Worm (Caenorhabditis elegans) whole organism, L4 larva: Measurements from ENCODE around the gene ZK721.4.

ENCODE experiments used
- F37D6.2 ChIP-seq: sonication (generic microtip); optimal IDR thresholded peaks from 2 replicates; lab custom pipeline; 2016; ENCODE audit warnings: mild to moderate bottlenecking, missing genetic modification characterization, missing compliant biosample characterization
- F49E8.2 ChIP-seq: sonication (generic microtip); optimal IDR thresholded peaks from 2 replicates; lab custom pipeline; 2016; ENCODE audit warnings: missing compliant biosample characterization, mild to moderate bottlenecking, missing genetic modification characterization, borderline replicate concordance
- T20F7.1 ChIP-seq: fragments of 200-800 bp; sonication (Bioruptor generic); optimal IDR thresholded peaks from 2 replicates; lab custom pipeline; 2018; ENCODE audit warnings: mild to moderate bottlenecking, missing genetic modification characterization, missing compliant biosample characterization
- Y5F2A.4 ChIP-seq: fragments of 200-800 bp; sonication (Bioruptor generic); optimal IDR thresholded peaks from 2 replicates; lab custom pipeline; 2018; ENCODE audit warnings: mild to moderate bottlenecking, missing genetic modification characterization, missing compliant biosample characterization
- aha-1 ChIP-seq: fragments of 150-350 bp; peaks from one replicate; lab custom pipeline; 2014; ENCODE audit warnings: missing biosample characterization, missing genetic modification characterization
- ama-1 ChIP-seq: fragments of 150-350 bp; optimal IDR thresholded peaks from 2 replicates; lab custom pipeline; 2014; ENCODE audit warnings: inconsistent platforms, mixed read lengths
- arid-1 ChIP-seq: fragments of 200-800 bp; sonication (Bioruptor generic); conservative IDR thresholded peaks from 2 replicates; pipeline ENCODE4 v1.3.6; 2022; ENCODE audit warnings: missing genetic modification reagents, missing genetic modification characterization, missing compliant biosample characterization
- ceh-20 ChIP-seq: fragments of 200-800 bp; sonication (Bioruptor generic); IDR thresholded peaks from 2 replicates; pipeline ENCODE4 v1.3.6; 2022; ENCODE audit warnings: missing genetic modification reagents, missing genetic modification characterization, missing compliant biosample characterization
- ceh-28 ChIP-seq: fragments of 150-350 bp; optimal IDR thresholded peaks from 2 replicates; lab custom pipeline; 2014; ENCODE audit warnings: missing biosample characterization, missing genetic modification reagents, missing genetic modification characterization
- ceh-32 ChIP-seq: sonication (generic microtip); optimal IDR thresholded peaks from 2 replicates; lab custom pipeline; 2016; ENCODE audit warnings: mild to moderate bottlenecking, missing genetic modification characterization, missing compliant biosample characterization; ENCODE audit not compliant: poor library complexity
- ceh-44 ChIP-seq: fragments of 200-800 bp; sonication (Bioruptor generic); IDR thresholded peaks from 2 replicates; pipeline ENCODE4 v1.3.6; 2022; ENCODE audit warnings: missing genetic modification reagents, missing genetic modification characterization, missing compliant biosample characterization
- ces-1 ChIP-seq: fragments of 150-350 bp; sonication (generic microtip); optimal IDR thresholded peaks from 4 replicates; lab custom pipeline; 2014; ENCODE audit warnings: missing biosample characterization, missing genetic modification reagents, missing genetic modification characterization
- ctbp-1 ChIP-seq: fragments of 200-800 bp; sonication (Bioruptor generic); IDR thresholded peaks from 2 replicates; pipeline ENCODE4 v1.3.6; 2022; ENCODE audit warnings: missing genetic modification reagents, missing genetic modification characterization, missing compliant biosample characterization
- dmd-9 ChIP-seq: fragments of 200-800 bp; sonication (Bioruptor generic); IDR thresholded peaks from 2 replicates; pipeline ENCODE4 v1.3.6; 2022; ENCODE audit warnings: missing genetic modification reagents, missing genetic modification characterization, missing compliant biosample characterization
- egl-27 ChIP-seq: sonication (generic microtip); optimal IDR thresholded peaks from 3 replicates; lab custom pipeline; 2017; ENCODE audit warnings: missing biosample characterization, missing genetic modification reagents, missing genetic modification characterization
- egl-43 ChIP-seq: fragments of 200-800 bp; sonication (Bioruptor generic); IDR thresholded peaks from 2 replicates; pipeline ENCODE4 v1.3.6; 2022; ENCODE audit warnings: missing genetic modification reagents, missing genetic modification characterization, missing compliant biosample characterization
- hlh-11 ChIP-seq: fragments of 200-800 bp; sonication (Bioruptor generic); optimal IDR thresholded peaks from 2 replicates; lab custom pipeline; 2018; ENCODE audit warnings: mild to moderate bottlenecking, missing genetic modification characterization, missing compliant biosample characterization
- hlh-30 ChIP-seq: sonication (generic microtip); optimal IDR thresholded peaks from 2 replicates; lab custom pipeline; 2017; ENCODE audit warnings: antibody characterized with exemption, mild to moderate bottlenecking, missing genetic modification characterization, missing compliant biosample characterization; ENCODE audit not compliant: insufficient read depth
- hmg-1.1 ChIP-seq: fragments of 200-800 bp; sonication (Bioruptor generic); IDR thresholded peaks from 2 replicates; pipeline ENCODE4 v1.3.6; 2022; ENCODE audit warnings: missing genetic modification reagents, missing genetic modification characterization, missing compliant biosample characterization
- jun-1 ChIP-seq: fragments of 150-350 bp; optimal IDR thresholded peaks from 2 replicates; lab custom pipeline; 2014; ENCODE audit warnings: missing biosample characterization, missing genetic modification reagents, missing genetic modification characterization
- lin-15B ChIP-seq: fragments of 150-350 bp; sonication (generic microtip); optimal IDR thresholded peaks from 3 replicates; lab custom pipeline; 2014; ENCODE audit warnings: missing biosample characterization, missing genetic modification characterization
- lin-39 ChIP-seq: fragments of 150-350 bp; optimal IDR thresholded peaks from 2 replicates; lab custom pipeline; 2014; ENCODE audit warnings: missing biosample characterization, missing genetic modification reagents, missing genetic modification characterization
- lir-3 ChIP-seq: sonication (generic microtip); optimal IDR thresholded peaks from 2 replicates; lab custom pipeline; 2016; ENCODE audit warnings: mild to moderate bottlenecking, missing genetic modification characterization, missing compliant biosample characterization
- lsy-2 ChIP-seq, 2 experiments: fragments of 150-350 bp in 1 of 2; sonication (generic microtip) in 1 of 2; optimal IDR thresholded peaks; 2 replicates each; lab custom pipeline; 2014 to 2017; ENCODE audit warnings: missing biosample characterization in 2 of 2, missing genetic modification characterization in 2 of 2
- madf-5 ChIP-seq, 2 experiments: fragments of 200-800 bp; sonication (Bioruptor generic); IDR thresholded peaks; 2 replicates each; pipeline ENCODE4 v1.3.6; 2022; ENCODE audit warnings: missing compliant biosample characterization in 2 of 2, missing genetic modification characterization in 2 of 2
- mdl-1 ChIP-seq, 2 experiments: fragments of 150-350 bp in 1 of 2; sonication (generic microtip) in 1 of 2; optimal IDR thresholded peaks; 2 replicates each; lab custom pipeline; 2014 to 2017; ENCODE audit warnings: missing biosample characterization in 2 of 2, missing genetic modification characterization in 2 of 2
- mes-2 ChIP-seq: sonication (generic microtip); optimal IDR thresholded peaks from 2 replicates; lab custom pipeline; 2016; ENCODE audit warnings: missing genotype, mild to moderate bottlenecking, missing genetic modification characterization, missing compliant biosample characterization; ENCODE audit not compliant: poor library complexity, severe bottlenecking
- nhr-11 ChIP-seq: fragments of 150-350 bp; optimal IDR thresholded peaks from 2 replicates; lab custom pipeline; 2014; ENCODE audit warnings: missing biosample characterization, missing genetic modification characterization
- nhr-111 ChIP-seq: fragments of 200-800 bp; sonication (Bioruptor generic); optimal IDR thresholded peaks from 2 replicates; lab custom pipeline; 2018; ENCODE audit warnings: mild to moderate bottlenecking, missing genetic modification characterization, missing compliant biosample characterization
- nhr-237 ChIP-seq: sonication (generic microtip); optimal IDR thresholded peaks from 2 replicates; lab custom pipeline; 2017; ENCODE audit warnings: missing biosample characterization, missing genetic modification characterization
- nhr-25 ChIP-seq: sonication (generic microtip); optimal IDR thresholded peaks from 2 replicates; lab custom pipeline; 2017; ENCODE audit warnings: missing genetic modification characterization, mild to moderate bottlenecking, missing compliant biosample characterization, antibody characterized with exemption, moderate library complexity, borderline replicate concordance; ENCODE audit not compliant: insufficient read depth
- nhr-41 ChIP-seq: fragments of 200-800 bp; sonication (Bioruptor generic); IDR thresholded peaks from 2 replicates; pipeline ENCODE4 v1.3.6; 2022; ENCODE audit warnings: missing genetic modification reagents, missing genetic modification characterization, missing compliant biosample characterization
- nhr-76 ChIP-seq: fragments of 150-350 bp; optimal IDR thresholded peaks from 2 replicates; lab custom pipeline; 2014; ENCODE audit warnings: missing biosample characterization, missing genetic modification characterization
- nhr-77 ChIP-seq: fragments of 150-350 bp; optimal IDR thresholded peaks from 2 replicates; lab custom pipeline; 2014; ENCODE audit warnings: missing biosample characterization, missing genetic modification characterization
- php-3 ChIP-seq: fragments of 200-800 bp; sonication (Bioruptor generic); IDR thresholded peaks from 2 replicates; pipeline ENCODE4 v1.3.6; 2022; ENCODE audit warnings: missing genetic modification reagents, missing genetic modification characterization, missing compliant biosample characterization
- pqm-1 ChIP-seq: sonication (generic microtip); optimal IDR thresholded peaks from 2 replicates; lab custom pipeline; 2017; ENCODE audit warnings: missing biosample characterization, missing genetic modification characterization
- rbr-2 ChIP-seq: sonication (generic microtip); optimal IDR thresholded peaks from 2 replicates; lab custom pipeline; 2016; ENCODE audit warnings: missing genotype, missing genetic modification characterization, missing compliant biosample characterization
- set-16 ChIP-seq: fragments of 200-800 bp; sonication (Bioruptor generic); IDR thresholded peaks from 2 replicates; pipeline ENCODE4 v1.3.6; 2022; ENCODE audit warnings: missing genetic modification reagents, missing genetic modification characterization, missing compliant biosample characterization
- snpc-1.2 ChIP-seq: fragments of 200-800 bp; sonication (Bioruptor generic); IDR thresholded peaks from 2 replicates; pipeline ENCODE4 v1.3.6; 2022; ENCODE audit warnings: missing genetic modification reagents, missing genetic modification characterization, missing compliant biosample characterization
- spr-1 ChIP-seq: sonication (generic microtip); optimal IDR thresholded peaks from 2 replicates; lab custom pipeline; 2016; ENCODE audit warnings: mild to moderate bottlenecking, missing genetic modification characterization, missing compliant biosample characterization
- spr-3 ChIP-seq: fragments of 200-800 bp; sonication (Bioruptor generic); optimal IDR thresholded peaks from 2 replicates; lab custom pipeline; 2018; ENCODE audit warnings: mild to moderate bottlenecking, missing genetic modification characterization, missing compliant biosample characterization
- unc-39 ChIP-seq: sonication (generic microtip); optimal IDR thresholded peaks from 2 replicates; lab custom pipeline; 2017; ENCODE audit warnings: missing biosample characterization, missing genetic modification characterization
- unc-62 ChIP-seq, 3 experiments: fragments of 150-350 bp in 1 of 3; sonication (generic microtip); optimal IDR thresholded peaks in 2 of 3; peaks in 1 of 3; 1 replicate in 1 of 3; 2 replicates in 2 of 3; lab custom pipeline; 2014 to 2017; ENCODE audit warnings: missing biosample characterization in 3 of 3, missing genetic modification characterization in 3 of 3, missing genetic modification reagents in 3 of 3, missing genotype in 1 of 3
- vab-7 ChIP-seq: fragments of 200-800 bp; sonication (Bioruptor generic); IDR thresholded peaks from 2 replicates; pipeline ENCODE4 v1.3.6; 2022; ENCODE audit warnings: missing genetic modification reagents, missing genetic modification characterization, missing compliant biosample characterization
- zfp-3 ChIP-seq: fragments of 200-800 bp; sonication (Bioruptor generic); conservative IDR thresholded peaks from 2 replicates; pipeline ENCODE4 v1.3.6; 2022; ENCODE audit warnings: missing genetic modification reagents, missing genetic modification characterization, missing compliant biosample characterization
- zip-11 ChIP-seq: fragments of 200-800 bp; sonication (Bioruptor generic); IDR thresholded peaks from 2 replicates; pipeline ENCODE4 v1.3.6; 2022; ENCODE audit warnings: missing genetic modification characterization, missing compliant biosample characterization
- ztf-11 ChIP-seq: fragments of 150-350 bp; optimal IDR thresholded peaks from 2 replicates; lab custom pipeline; 2014; ENCODE audit warnings: missing biosample characterization, missing genetic modification characterization

Gene ZK721.4

DNA sequence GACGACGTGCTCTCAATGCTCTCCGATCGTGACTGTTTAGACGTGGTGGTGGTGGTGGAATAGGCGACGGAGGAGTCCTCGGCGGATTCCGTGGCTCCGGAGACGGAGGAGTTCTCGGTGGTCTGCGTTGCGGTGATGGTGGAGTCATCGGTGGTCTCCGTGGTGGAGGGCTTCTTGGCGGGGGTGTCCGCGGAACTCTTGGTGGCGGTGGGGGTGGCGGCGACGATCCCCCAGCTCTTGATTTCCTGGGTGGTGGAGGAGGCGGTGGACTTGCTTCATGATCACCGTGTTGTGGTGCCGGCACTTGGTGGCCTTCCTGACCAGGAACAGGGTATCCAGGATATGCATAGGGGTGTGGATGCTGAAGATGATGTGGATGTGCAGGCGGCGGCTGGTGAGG lies 26.8 kb downstream of the ZK721.4 start:
- TF ChIP-seq T20F7.1 (GFP tag; lab: Kevin White, UChicago) (no peak), set-16 (peak; percentile 97), egl-43 (0 out of 2 replicates have a peak, but pooled peaks have one; percentile 20), dmd-9 (no peak), aha-1 (tag; lab: Kevin White, UChicago) (peak; percentile 71)

DNA sequence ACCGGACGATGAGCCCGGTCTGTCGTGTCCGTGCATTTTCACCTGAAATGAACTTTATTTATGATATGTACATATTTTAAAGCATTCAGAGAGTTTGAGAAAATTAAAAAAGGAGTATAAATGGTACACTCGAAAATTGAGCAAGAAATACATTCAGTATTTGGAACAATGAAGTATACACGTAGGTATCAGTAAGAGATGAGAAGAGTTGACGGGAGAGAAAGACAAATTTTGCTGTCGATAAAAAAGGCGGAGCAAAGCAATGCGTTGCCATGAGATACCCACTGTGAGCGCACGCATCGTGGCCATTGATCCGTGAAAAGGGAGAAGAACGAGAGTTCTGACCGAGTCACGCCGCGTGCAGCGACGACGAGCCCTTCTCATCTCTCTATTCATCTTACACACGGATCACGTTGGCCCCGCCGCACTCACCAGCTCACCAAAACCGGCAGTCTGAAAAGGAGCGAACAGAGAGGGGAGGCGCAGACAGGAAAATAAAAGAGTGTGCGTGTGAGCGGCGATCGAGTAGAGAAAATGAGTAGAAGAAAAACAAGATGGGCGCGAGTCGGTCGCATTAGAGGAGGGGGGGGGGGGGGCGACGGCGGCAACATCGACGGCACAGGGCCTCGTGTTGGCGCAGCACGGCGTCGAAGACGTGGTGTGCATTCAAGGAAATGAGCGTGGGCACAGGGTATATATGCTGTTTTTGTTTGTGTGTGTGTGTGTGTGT lies 27.6 kb downstream of the ZK721.4 start, which contains the start of gene R04E5.8:
R04E5.8 (minus strand) TSS at position 51 of the 730 bp plus-strand sequence.
- TF ChIP-seq hmg-1.1 (GFP tag; lab: Robert Waterston, UW) (peak; percentile 58), vab-7 (GFP tag; lab: Robert Waterston, UW) (no peak), mdl-1 (tag; optimal IDR thresholded peaks at IDR 0.05; lab: Kevin White, UChicago) (peak in 1 of 2 experiments; percentile 78), nhr-76 (no peak), ces-1 (GFP tag; lab: Kevin White, UChicago) (no peak), spr-3 (GFP tag; lab: Kevin White, UChicago) (no peak), ceh-28 (tag; lab: Kevin White, UChicago) (no peak), ceh-44 (GFP tag; lab: Robert Waterston, UW) (0 out of 2 replicates have a peak, but pooled peaks have one; percentile 4), F37D6.2 (tag; lab: Kevin White, UChicago) (peak; percentile 38), arid-1 (GFP tag; lab: Robert Waterston, UW) (no peak), zip-11 (GFP tag; lab: Robert Waterston, UW) (no peak), jun-1 (no peak), hlh-11 (tag; lab: Kevin White, UChicago) (peak; percentile 14), ama-1 (no peak), ctbp-1 (GFP tag; lab: Robert Waterston, UW) (peak; percentile 77), nhr-25 (no peak), madf-5 (GFP tag; IDR thresholded peaks at IDR 0.05; lab: Robert Waterston, UW) (no peak), spr-1 (tag; lab: Kevin White, UChicago) (no peak), mes-2 (tag; lab: Kevin White, UChicago) (no peak), Y5F2A.4 (GFP tag; lab: Kevin White, UChicago) (no peak), snpc-1.2 (GFP tag; lab: Robert Waterston, UW) (no peak), php-3 (GFP tag; lab: Robert Waterston, UW) (0 out of 2 replicates have a peak, but pooled peaks have one; percentile 22), nhr-237 (no peak), lir-3 (tag; lab: Kevin White, UChicago) (no peak), unc-62 (GFP tag; optimal IDR thresholded peaks at IDR 0.05 in 1 of 2; lab: Kevin White, UChicago) (no peak), unc-62 (tag; optimal IDR thresholded peaks at IDR 0.05; lab: Kevin White, UChicago) (no peak), aha-1 (tag; lab: Kevin White, UChicago) (peak; percentile 39), pqm-1 (no peak), nhr-11 (peak; percentile 25), nhr-77 (tag; lab: Kevin White, UChicago) (no peak), egl-27 (no peak), lin-15B (no peak), unc-39 (tag; lab: Kevin White, UChicago) (no peak), egl-43 (peak; percentile 77; the same call in 1 of the 2 replicates), nhr-111 (no peak), ceh-32 (tag; lab: Kevin White, UChicago) (no peak), lsy-2 (tag; optimal IDR thresholded peaks at IDR 0.05; lab: Kevin White, UChicago) (peak in 1 of 2 experiments; percentile 38), zfp-3 (GFP tag; lab: Robert Waterston, UW) (no peak), ceh-20 (GFP tag; lab: Robert Waterston, UW) (0 out of 2 replicates have a peak, but pooled peaks have one; percentile 27), rbr-2 (tag; lab: Kevin White, UChicago) (peak; percentile 73), hlh-30 (tag; lab: Kevin White, UChicago) (peak; percentile 84), lin-39 (tag; lab: Kevin White, UChicago) (no peak), nhr-41 (GFP tag; lab: Robert Waterston, UW) (no peak), F49E8.2 (tag; lab: Kevin White, UChicago) (no peak), ztf-11 (tag; lab: Kevin White, UChicago) (no peak)
